Worm (Caenorhabditis elegans): ENCODE measurements around the gene C07G3.8.

DNA sequence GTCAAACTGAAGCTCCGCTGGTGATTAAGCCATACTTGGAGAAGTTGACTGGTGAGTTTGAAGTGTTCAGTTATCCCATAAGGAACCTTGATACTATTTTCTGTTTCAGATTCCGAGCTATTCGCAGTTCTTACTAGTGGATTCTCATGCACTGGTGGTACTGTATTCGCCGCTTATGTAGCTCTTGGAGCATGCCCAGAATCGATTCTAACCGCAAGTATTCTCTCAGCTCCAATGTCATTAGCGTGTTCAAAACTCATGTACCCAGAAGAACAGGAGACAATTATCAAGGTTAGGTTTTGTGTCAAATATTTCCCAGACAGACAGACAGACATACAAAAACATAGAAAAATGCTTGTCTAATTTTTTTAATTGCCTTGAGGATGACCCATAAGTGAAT lies 37.0 kb downstream of the C07G3.8 start:
- TF ChIP-seq zag-1 (tag; optimal IDR thresholded peaks at IDR 0.05) (no peak), pqm-1 (tag; optimal IDR thresholded peaks at IDR 0.05) (no peak), nhr-25 (tag; optimal IDR thresholded peaks at IDR 0.05; ENCODE audit: borderline replicate concordance, insufficient read depth) (no peak), pha-4 (GFP tag; IDR thresholded peaks at IDR 0.05) (no peak), pha-4 (tag; optimal IDR thresholded peaks at IDR 0.05) (no peak), hlh-30 (tag; optimal IDR thresholded peaks at IDR 0.05; ENCODE audit: insufficient read depth) (no peak), unc-62 (GFP tag; optimal IDR thresholded peaks at IDR 0.05 in 1 of 2) (peak in 1 of 2 experiments; percentile 92), unc-62 (tag; optimal IDR thresholded peaks at IDR 0.05) (no peak), rbr-2 (tag; optimal IDR thresholded peaks at IDR 0.05) (no peak), daf-12 (tag; optimal IDR thresholded peaks at IDR 0.05) (no peak), R02D3.7 (tag; optimal IDR thresholded peaks at IDR 0.05) (no peak)

Measured in whole organism, L4 larva.